Worm (Caenorhabditis elegans): ENCODE measurements around the gene grsp-1.

The grsp-1 gene

ce11 chrV:19655151-19655550 lies 45.9 kb downstream of the grsp-1 start, which contains the start of gene dmd-3:
dmd-3 (minus strand) TSS chrV:19655251.
- TF ChIP-seq aha-1 (tag) (peak; percentile 63), egl-43 (GFP tag; IDR thresholded peaks at IDR 0.05) (no peak)

Measured in whole organism, L4 larva.